Fruit fly (Drosophila melanogaster): ENCODE results near the gene Mi-2.

Gene Mi-2

DNA sequence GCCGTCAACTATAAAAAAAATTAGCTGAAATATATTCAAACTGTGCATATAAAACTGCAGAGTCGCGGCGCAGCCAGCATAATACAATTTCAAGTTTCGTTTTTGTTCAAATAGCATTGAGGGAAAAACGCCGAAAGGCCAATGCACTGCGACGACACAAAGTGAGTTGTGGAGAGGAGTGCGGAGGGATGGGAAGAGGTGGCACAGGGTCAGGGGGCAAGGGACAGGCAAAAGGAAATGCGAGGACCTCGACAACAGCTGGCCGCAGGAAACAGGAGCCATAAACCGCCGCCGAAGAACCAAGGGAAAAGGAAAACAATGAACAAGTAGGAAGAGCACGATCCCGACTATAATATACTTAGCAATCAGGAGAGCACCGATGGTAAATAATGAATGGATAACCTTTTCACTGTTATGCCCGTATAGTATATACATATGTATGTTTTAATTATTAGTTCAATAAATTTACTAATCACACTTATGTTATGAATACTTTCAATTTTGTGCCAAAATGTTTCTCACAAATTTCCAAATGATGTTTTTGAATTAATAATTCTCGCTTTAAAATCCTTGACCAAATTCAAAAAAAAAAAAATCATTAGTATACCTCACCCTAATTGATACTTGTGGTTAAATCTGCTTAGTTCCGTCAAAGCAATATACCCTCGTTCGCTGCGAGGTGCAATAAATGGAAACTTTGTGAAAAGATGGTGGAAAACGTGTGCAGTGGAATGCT, 11.3 kb downstream of the Mi-2 start:
- TF ChIP-seq Dif (GFP tag; optimal IDR thresholded peaks at IDR 0.05; ENCODE audit: partially characterized antibody) (no peak), woc (GFP tag; optimal IDR thresholded peaks at IDR 0.05) (peak; percentile 25), psq (GFP tag; optimal IDR thresholded peaks at IDR 0.05) (peak; percentile 17)

DNA sequence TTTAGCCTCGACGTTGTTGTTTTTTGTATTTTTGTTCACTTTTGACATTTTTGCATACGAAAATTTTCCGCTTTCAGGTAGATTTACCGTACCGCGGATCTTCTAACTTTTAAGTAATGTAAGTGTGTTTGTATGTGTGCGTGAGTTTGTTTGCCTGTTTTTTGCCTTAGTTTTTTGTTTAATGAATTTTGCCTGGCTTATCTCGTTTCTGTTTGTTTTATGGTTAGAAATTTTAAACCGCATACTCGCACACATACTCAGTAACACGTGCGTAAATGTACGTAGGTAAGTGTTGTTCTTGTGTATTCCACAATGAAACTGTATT, 12.4 kb downstream of the Mi-2 start:
- TF ChIP-seq h (GFP tag; optimal IDR thresholded peaks at IDR 0.05) (no peak), brk (GFP tag; optimal IDR thresholded peaks at IDR 0.05) (no peak), CG32264 (GFP tag; optimal IDR thresholded peaks at IDR 0.05) (peak; percentile 41), Abd-B (GFP tag; optimal IDR thresholded peaks at IDR 0.05) (no peak), dsf (GFP tag; optimal IDR thresholded peaks at IDR 0.05; ENCODE audit: borderline replicate concordance) (no peak)

DNA sequence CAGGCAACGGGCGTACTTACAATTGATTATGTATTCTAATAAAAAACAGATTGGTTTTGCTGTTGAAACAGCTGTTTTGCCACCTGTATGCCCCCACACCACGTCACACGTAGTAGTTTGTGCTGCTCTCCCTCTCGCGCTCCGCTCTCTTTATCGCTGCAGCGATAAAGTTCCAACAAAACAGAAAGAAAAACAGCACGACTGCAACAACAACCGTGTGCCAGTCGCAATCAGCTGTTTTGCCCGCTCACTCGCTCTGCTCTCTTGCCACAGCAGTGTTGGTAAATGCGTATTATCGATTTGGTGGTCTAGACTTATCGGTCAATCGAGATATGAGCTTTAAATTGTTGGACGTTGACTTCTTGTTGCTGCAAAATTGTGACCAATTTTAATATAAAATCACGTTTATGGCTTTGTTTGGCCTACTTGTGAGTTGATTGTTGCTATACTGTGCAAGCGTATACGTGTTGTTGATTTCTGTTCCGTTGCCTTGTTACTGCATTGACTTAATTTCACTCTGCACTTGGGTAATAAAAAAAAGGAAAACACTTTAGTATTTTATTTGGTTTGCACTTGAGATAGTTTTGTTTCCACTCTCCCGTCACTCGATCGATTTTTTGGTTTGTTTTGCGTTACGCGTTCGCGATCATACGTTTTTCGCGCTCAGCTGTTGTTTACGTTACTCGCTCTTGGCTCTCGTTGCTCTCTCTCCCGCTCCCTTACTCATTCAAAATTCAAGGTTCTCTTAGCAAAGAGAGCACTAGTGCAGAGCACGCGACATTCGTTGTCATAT, 12.9 kb downstream of the Mi-2 start:
- TF ChIP-seq Mio (GFP tag; optimal IDR thresholded peaks at IDR 0.05), result no peak
- no peak for TF ChIP-seq Dfd (GFP tag; optimal IDR thresholded peaks at IDR 0.05)
- TF ChIP-seq fru (GFP tag; optimal IDR thresholded peaks at IDR 0.05), result peak; percentile 27
- TF ChIP-seq tai (GFP tag; optimal IDR thresholded peaks at IDR 0.05), result no peak
- TF ChIP-seq Hr83 (GFP tag; optimal IDR thresholded peaks at IDR 0.05; ENCODE audit: poor library complexity, severe bottlenecking), result peak; percentile 40
- TF ChIP-seq Myc (optimal IDR thresholded peaks at IDR 0.05), result peak; percentile 9
- peak; percentile 24 for TF ChIP-seq CG9705 (GFP tag; optimal IDR thresholded peaks at IDR 0.05)
- TF ChIP-seq rgr (GFP tag; optimal IDR thresholded peaks at IDR 0.05), result peak; percentile 32
- no peak for TF ChIP-seq Hr78 (GFP tag; optimal IDR thresholded peaks at IDR 0.05)
- TF ChIP-seq jim (GFP tag; optimal IDR thresholded peaks at IDR 0.05), result peak; percentile 23
- no peak for TF ChIP-seq ey (GFP tag; optimal IDR thresholded peaks at IDR 0.05)
- TF ChIP-seq dsf (GFP tag; optimal IDR thresholded peaks at IDR 0.05; ENCODE audit: borderline replicate concordance), result no peak
- no peak for TF ChIP-seq dmrt93B (GFP tag; optimal IDR thresholded peaks at IDR 0.05)
- TF ChIP-seq woc (GFP tag; optimal IDR thresholded peaks at IDR 0.05), result no peak
- no peak for TF ChIP-seq Abd-B (GFP tag; optimal IDR thresholded peaks at IDR 0.05)
- TF ChIP-seq Hnf4 (GFP tag; optimal IDR thresholded peaks at IDR 0.05), result no peak
- TF ChIP-seq br (GFP tag; optimal IDR thresholded peaks at IDR 0.05), result peak; percentile 55
- TF ChIP-seq CG32264 (GFP tag; optimal IDR thresholded peaks at IDR 0.05), result no peak
- peak; percentile 49 for TF ChIP-seq Vsx2 (GFP tag; optimal IDR thresholded peaks at IDR 0.05; ENCODE audit: partially characterized antibody)
- TF ChIP-seq usp (GFP tag; optimal IDR thresholded peaks at IDR 0.05), result no peak
- peak; percentile 35 for TF ChIP-seq Sp1 (GFP tag; optimal IDR thresholded peaks at IDR 0.05)
- no peak for TF ChIP-seq lola (GFP tag; optimal IDR thresholded peaks at IDR 0.05)
- peak; percentile 39 for TF ChIP-seq brk (GFP tag; optimal IDR thresholded peaks at IDR 0.05)
- no peak for TF ChIP-seq pan (optimal IDR thresholded peaks at IDR 0.05)
- TF ChIP-seq CrebA (GFP tag; optimal IDR thresholded peaks at IDR 0.05; ENCODE audit: borderline replicate concordance), result no peak
- peak; percentile 29 for TF ChIP-seq psq (GFP tag; optimal IDR thresholded peaks at IDR 0.05)
- peak; percentile 85 for TF ChIP-seq Dif (GFP tag; optimal IDR thresholded peaks at IDR 0.05; ENCODE audit: partially characterized antibody)
- peak; percentile 8 for TF ChIP-seq Rel (GFP tag; optimal IDR thresholded peaks at IDR 0.05)
- no peak for TF ChIP-seq Rel (tag; optimal IDR thresholded peaks at IDR 0.05)
- TF ChIP-seq h (GFP tag; optimal IDR thresholded peaks at IDR 0.05), result peak; percentile 34
- TF ChIP-seq OdsH (GFP tag; optimal IDR thresholded peaks at IDR 0.05), result peak; percentile 8
- TF ChIP-seq GATAd (GFP tag; optimal IDR thresholded peaks at IDR 0.05), result no peak
- no peak for TF ChIP-seq Jra (GFP tag; optimal IDR thresholded peaks at IDR 0.05)
- no peak for TF ChIP-seq N (GFP tag; optimal IDR thresholded peaks at IDR 0.05)
- peak; percentile 1 to 18 for TF ChIP-seq foxo (GFP tag; optimal IDR thresholded peaks at IDR 0.05)
- no peak for TF ChIP-seq HLH106 (tag; optimal IDR thresholded peaks at IDR 0.05)
- TF ChIP-seq sage (GFP tag; optimal IDR thresholded peaks at IDR 0.05), result no peak
- TF ChIP-seq sv (GFP tag; optimal IDR thresholded peaks at IDR 0.05), result peak; percentile 56
- TF ChIP-seq dl (GFP tag; optimal IDR thresholded peaks at IDR 0.05; ENCODE audit: insufficient read depth in 1 of 2, partially characterized antibody in 2 of 2), result peak; percentile 42 to 80

All from whole organism, wandering third instar larva.